Fruit fly (Drosophila melanogaster) whole organism, embryonic: Measurements from ENCODE around the gene CG13893.
A peak's percentile ranks its signal among the peaks of the same experiment; 100 is the strongest.

Experiments used
- Ada2b ChIP-seq: fragments of 200-800 bp; sonication (Bioruptor generic); IDR thresholded peaks from 2 replicates; pipeline ENCODE4 v1.3.6; 2022; ENCODE audit warnings: missing biosample characterization, missing genetic modification characterization
- BEAF-32 ChIP-seq: fragments of 200-800 bp; sonication (Bioruptor generic); optimal IDR thresholded peaks from 3 replicates; lab custom pipeline; 2017; ENCODE audit warnings: missing biosample characterization, missing genetic modification characterization, mild to moderate bottlenecking, moderate library complexity, missing genetic modification reagents
- CG10366 ChIP-seq: fragments of 200-800 bp; sonication (Bioruptor generic); IDR thresholded peaks from 2 replicates; pipeline ENCODE4 v1.3.6; 2022; ENCODE audit warnings: missing biosample characterization, missing genetic modification characterization
- CG10565 ChIP-seq: fragments of 200-800 bp; sonication (Bioruptor generic); optimal IDR thresholded peaks from 3 replicates; lab custom pipeline; 2016; ENCODE audit warnings: missing biosample characterization, mild to moderate bottlenecking, missing genetic modification characterization
- CG12219 ChIP-seq: fragments of 200-800 bp; sonication (Bioruptor generic); optimal IDR thresholded peaks from 3 replicates; lab custom pipeline; 2018; ENCODE audit warnings: missing biosample characterization, mild to moderate bottlenecking, missing genetic modification characterization
- CG13894 ChIP-seq: fragments of 200-800 bp; sonication (Bioruptor generic); optimal IDR thresholded peaks from 3 replicates; lab custom pipeline; 2018; ENCODE audit warnings: missing biosample characterization, mild to moderate bottlenecking, missing genetic modification characterization, moderate library complexity
- CG1647 ChIP-seq: fragments of 200-800 bp; sonication (Bioruptor generic); optimal IDR thresholded peaks from 3 replicates; lab custom pipeline; 2016; ENCODE audit warnings: missing biosample characterization, missing genetic modification characterization
- CG17829 ChIP-seq: fragments of 200-800 bp; optimal IDR thresholded peaks from 2 replicates; lab custom pipeline; 2019; ENCODE audit warnings: missing biosample characterization, mild to moderate bottlenecking, missing genetic modification characterization, moderate library complexity
- CG18011 ChIP-seq: fragments of 200-800 bp; sonication (Bioruptor generic); optimal IDR thresholded peaks from 2 replicates; lab custom pipeline; 2017; ENCODE audit warnings: missing biosample characterization, missing genetic modification characterization, mild to moderate bottlenecking, moderate library complexity, missing genotype
- CG2202 ChIP-seq: fragments of 200-800 bp; sonication (Bioruptor generic); optimal IDR thresholded peaks from 2 replicates; lab custom pipeline; 2018; ENCODE audit warnings: missing biosample characterization, mild to moderate bottlenecking, missing genetic modification characterization
- CG31388 ChIP-seq: fragments of 200-800 bp; sonication (Bioruptor generic); optimal IDR thresholded peaks from 2 replicates; lab custom pipeline; 2016; ENCODE audit warnings: missing biosample characterization, missing genetic modification characterization
- CG32772 ChIP-seq: fragments of 200-800 bp; sonication (Bioruptor generic); IDR thresholded peaks from 2 replicates; pipeline ENCODE4 v1.3.6; 2022; ENCODE audit warnings: missing biosample characterization, missing genetic modification characterization
- CG34376 ChIP-seq: fragments of 200-800 bp; sonication (Bioruptor generic); optimal IDR thresholded peaks from 2 replicates; lab custom pipeline; 2018; ENCODE audit warnings: missing biosample characterization, mild to moderate bottlenecking, missing genetic modification characterization
- CG6254 ChIP-seq: fragments of 200-800 bp; sonication (Bioruptor generic); optimal IDR thresholded peaks from 3 replicates; lab custom pipeline; 2017; ENCODE audit warnings: mild to moderate bottlenecking, missing biosample characterization, missing genetic modification reagents, missing genetic modification characterization
- CG7271 ChIP-seq: fragments of 200-800 bp; sonication (Bioruptor generic); optimal IDR thresholded peaks from 2 replicates; lab custom pipeline; 2018; ENCODE audit warnings: missing biosample characterization, mild to moderate bottlenecking, missing genetic modification characterization, moderate library complexity
- CG9797 ChIP-seq: fragments of 200-800 bp; sonication (Bioruptor generic); optimal IDR thresholded peaks from 3 replicates; lab custom pipeline; 2018; ENCODE audit warnings: missing biosample characterization, mild to moderate bottlenecking, missing genetic modification characterization
- CG9876 ChIP-seq: fragments of 200-800 bp; sonication (Bioruptor generic); optimal IDR thresholded peaks from 2 replicates; lab custom pipeline; 2016; ENCODE audit warnings: missing biosample characterization, missing genetic modification characterization
- CrebB ChIP-seq: fragments of 200-800 bp; sonication (Bioruptor generic); optimal IDR thresholded peaks from 3 replicates; lab custom pipeline; 2018; ENCODE audit warnings: missing biosample characterization, mild to moderate bottlenecking, missing genetic modification characterization
- Dek ChIP-seq: fragments of 200-800 bp; sonication (Bioruptor generic); optimal IDR thresholded peaks from 3 replicates; lab custom pipeline; 2019; ENCODE audit warnings: missing biosample characterization, mild to moderate bottlenecking, missing genetic modification characterization, moderate library complexity
- HLH54F ChIP-seq: fragments of 200-800 bp; sonication (Bioruptor generic); optimal IDR thresholded peaks from 3 replicates; lab custom pipeline; 2016; ENCODE audit warnings: missing biosample characterization, missing genetic modification characterization
- Max ChIP-seq: fragments of 200-800 bp; sonication (Bioruptor generic); optimal IDR thresholded peaks from 2 replicates; lab custom pipeline; 2016; ENCODE audit warnings: missing biosample characterization, mild to moderate bottlenecking, missing genetic modification characterization
- Myb ChIP-seq: fragments of 200-800 bp; sonication (Bioruptor generic); optimal IDR thresholded peaks from 2 replicates; lab custom pipeline; 2016; ENCODE audit warnings: missing biosample characterization, missing genetic modification characterization
- NC2α ChIP-seq: fragments of 200-800 bp; sonication (Bioruptor generic); optimal IDR thresholded peaks from 2 replicates; lab custom pipeline; 2016; ENCODE audit warnings: missing biosample characterization, missing genetic modification characterization
- Nf-YA ChIP-seq: fragments of 200-800 bp; sonication (Bioruptor generic); IDR thresholded peaks from 2 replicates; pipeline ENCODE4 v1.3.6; 2022; ENCODE audit warnings: missing biosample characterization, missing genetic modification characterization
- Optix ChIP-seq: fragments of 200-800 bp; sonication (Bioruptor generic); IDR thresholded peaks from 3 replicates; pipeline ENCODE4 v1.3.6; 2022; ENCODE audit warnings: missing biosample characterization, missing genetic modification characterization
- Stat92E ChIP-seq, 3 experiments: fragments of >200 bp in 2 of 3; fragments of 200-800 bp in 1 of 3; sonication (Bioruptor generic) in 1 of 3; optimal IDR thresholded peaks; 2 replicates each; lab custom pipeline; 2017 to 2019; ENCODE audit warnings: missing biosample characterization in 3 of 3, missing genetic modification characterization in 3 of 3, mild to moderate bottlenecking in 1 of 3, moderate library complexity in 1 of 3
- Taf1 ChIP-seq: fragments of 200-800 bp; sonication (Bioruptor generic); IDR thresholded peaks from 2 replicates; pipeline ENCODE4 v1.3.6; 2022; ENCODE audit warnings: missing biosample characterization, missing genetic modification characterization
- Tbp ChIP-seq: fragments of >200 bp; optimal IDR thresholded peaks from 2 replicates; lab custom pipeline; 2018; ENCODE audit warnings: missing biosample characterization, missing genetic modification characterization
- YL-1 ChIP-seq: fragments of 200-800 bp; sonication (Bioruptor generic); optimal IDR thresholded peaks from 3 replicates; lab custom pipeline; 2017; ENCODE audit warnings: missing biosample characterization, mild to moderate bottlenecking, missing genetic modification characterization
- ap ChIP-seq: fragments of 200-800 bp; sonication (Bioruptor generic); IDR thresholded peaks from 2 replicates; pipeline ENCODE4 v1.3.6; 2022; ENCODE audit warnings: missing biosample characterization, missing genetic modification characterization
- bsh ChIP-seq, 2 experiments: fragments of 200-800 bp; sonication (Bioruptor generic); optimal IDR thresholded peaks; 2 replicates each; lab custom pipeline; 2017 to 2018; ENCODE audit warnings: mild to moderate bottlenecking in 2 of 2, missing biosample characterization in 2 of 2, missing genetic modification characterization in 2 of 2, moderate library complexity in 1 of 2
- cas ChIP-seq: fragments of 200-800 bp; sonication (Bioruptor generic); IDR thresholded peaks from 2 replicates; pipeline ENCODE4 v1.3.6; 2022; ENCODE audit warnings: missing biosample characterization, missing genetic modification characterization
- croc ChIP-seq: fragments of 200-800 bp; sonication (Bioruptor generic); conservative IDR thresholded peaks from 3 replicates; pipeline ENCODE4 v1.3.6; 2022; ENCODE audit warnings: missing biosample characterization, missing genetic modification characterization
- crol ChIP-seq: fragments of 200-800 bp; sonication (Bioruptor generic); IDR thresholded peaks from 2 replicates; pipeline ENCODE4 v1.3.6; 2022; ENCODE audit warnings: missing biosample characterization, missing genetic modification characterization
- en ChIP-seq: fragments of 200-800 bp; sonication (Bioruptor generic); optimal IDR thresholded peaks from 2 replicates; lab custom pipeline; 2016; ENCODE audit warnings: missing biosample characterization, missing genetic modification characterization
- gce ChIP-seq: fragments of 200-800 bp; sonication (Bioruptor generic); IDR thresholded peaks from 3 replicates; pipeline ENCODE4 v1.3.6; 2022; ENCODE audit warnings: missing biosample characterization, missing genetic modification characterization
- gsb ChIP-seq: fragments of 200-800 bp; sonication (Bioruptor generic); IDR thresholded peaks from 2 replicates; pipeline ENCODE4 v1.3.6; 2022; ENCODE audit warnings: missing biosample characterization, missing genetic modification characterization
- kni ChIP-seq: fragments of 200-800 bp; sonication (Bioruptor generic); optimal IDR thresholded peaks from 3 replicates; lab custom pipeline; 2017; ENCODE audit warnings: mild to moderate bottlenecking, missing biosample characterization, missing genetic modification reagents, missing genetic modification characterization
- oc ChIP-seq: fragments of 200-800 bp; sonication (Bioruptor generic); optimal IDR thresholded peaks from 2 replicates; lab custom pipeline; 2018; ENCODE audit warnings: missing biosample characterization, mild to moderate bottlenecking, missing genetic modification characterization, moderate library complexity
- p53 ChIP-seq: fragments of 200-800 bp; sonication (Bioruptor generic); optimal IDR thresholded peaks from 2 replicates; lab custom pipeline; 2016; ENCODE audit warnings: missing biosample characterization, missing genetic modification characterization
- repo ChIP-seq: fragments of 200-800 bp; sonication (Bioruptor generic); optimal IDR thresholded peaks from 2 replicates; lab custom pipeline; 2016; ENCODE audit warnings: missing biosample characterization, missing genetic modification characterization
- run ChIP-seq: fragments of 200-800 bp; sonication (Bioruptor generic); optimal IDR thresholded peaks from 3 replicates; lab custom pipeline; 2018; ENCODE audit warnings: missing biosample characterization, mild to moderate bottlenecking, missing genetic modification characterization
- slp2 ChIP-seq: fragments of 200-800 bp; sonication (Bioruptor generic); optimal IDR thresholded peaks from 2 replicates; lab custom pipeline; 2016; ENCODE audit warnings: missing biosample characterization, missing genetic modification characterization
- sna ChIP-seq: fragments of 200-800 bp; sonication (Bioruptor generic); IDR thresholded peaks from 2 replicates; pipeline ENCODE4 v1.3.6; 2022; ENCODE audit warnings: missing biosample characterization, missing genetic modification characterization; ENCODE audit not compliant: partially characterized antibody
- tio ChIP-seq: fragments of 200-800 bp; sonication (Bioruptor generic); optimal IDR thresholded peaks from 2 replicates; lab custom pipeline; 2017; ENCODE audit warnings: missing biosample characterization, missing genetic modification characterization, inconsistent platforms
- tna ChIP-seq: fragments of 200-800 bp; sonication (Bioruptor generic); IDR thresholded peaks from 2 replicates; pipeline ENCODE4 v1.3.6; 2022; ENCODE audit warnings: missing biosample characterization, missing genetic modification characterization; ENCODE audit not compliant: partially characterized antibody
- trh ChIP-seq: fragments of 200-800 bp; sonication (Bioruptor generic); optimal IDR thresholded peaks from 2 replicates; lab custom pipeline; 2016; ENCODE audit warnings: missing biosample characterization, missing genetic modification characterization
- tx ChIP-seq: fragments of 200-800 bp; sonication (Bioruptor generic); optimal IDR thresholded peaks from 2 replicates; lab custom pipeline; 2016; ENCODE audit warnings: missing biosample characterization, missing genetic modification characterization
- zf30C ChIP-seq: fragments of 200-800 bp; sonication (Bioruptor generic); optimal IDR thresholded peaks from 3 replicates; lab custom pipeline; 2018; ENCODE audit warnings: missing biosample characterization, mild to moderate bottlenecking, missing genetic modification characterization

CG13893 gene

DNA sequence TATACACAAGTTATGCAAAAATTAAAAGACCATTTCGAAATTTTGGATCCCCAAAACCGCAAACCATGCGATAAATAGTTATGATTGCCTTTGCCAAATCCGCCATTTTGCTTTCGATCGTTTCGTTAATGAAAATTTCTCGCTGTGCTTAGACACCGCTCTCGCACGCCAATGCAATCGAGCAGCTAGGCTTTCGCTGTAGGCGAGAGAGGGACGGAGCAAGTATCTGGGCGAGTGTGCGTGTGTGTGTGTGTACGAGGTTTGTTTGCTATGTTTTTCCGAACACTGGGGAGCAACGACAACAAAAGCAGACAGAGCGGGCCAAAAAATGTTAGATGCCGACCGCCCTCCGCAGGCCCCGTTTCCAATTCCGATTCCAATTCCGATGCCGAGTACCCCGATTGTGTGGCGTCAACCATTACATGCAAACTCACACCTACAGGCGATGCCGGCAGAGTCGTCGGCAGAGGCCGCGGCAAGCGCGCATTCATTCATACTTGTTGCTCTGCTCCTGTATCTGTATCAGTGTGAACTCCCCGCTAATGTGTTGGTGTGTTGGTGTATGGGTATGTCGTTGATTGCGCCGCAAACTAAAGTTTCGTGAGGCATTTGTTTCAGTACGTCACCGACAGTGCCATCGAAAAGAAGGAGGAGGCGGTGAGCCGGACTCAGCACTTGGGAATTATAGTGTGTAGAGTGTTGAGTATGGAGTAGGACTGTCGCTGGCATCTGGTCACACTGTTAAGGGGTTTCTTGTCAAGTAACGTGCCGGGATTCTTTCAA is 24.2 kb upstream of the CG13893 start (continued):
- TF ChIP-seq Myb (GFP tag; lab: Kevin White, UChicago), result peak; percentile 17
- TF ChIP-seq run, result peak; percentile 36
- peak; percentile 40; the same call in 1 of the 2 replicates for TF ChIP-seq Ada2b (GFP tag; lab: Robert Waterston, UW)
- 0 out of 2 replicates have a peak, but pooled peaks have one; percentile 39 for TF ChIP-seq tna (GFP tag; lab: Robert Waterston, UW)
- peak; percentile 52 for TF ChIP-seq tx (GFP tag; lab: Kevin White, UChicago)
- TF ChIP-seq CG10565 (GFP tag; lab: Kevin White, UChicago), result no peak
- peak; percentile 12 for TF ChIP-seq CG2202 (tag; lab: Kevin White, UChicago)
- peak; percentile 96 for TF ChIP-seq CG13894 (tag; lab: Kevin White, UChicago)
- peak; percentile 76 for TF ChIP-seq CG10366 (GFP tag; lab: Robert Waterston, UW)
- TF ChIP-seq CG1647 (GFP tag; lab: Kevin White, UChicago), result peak; percentile 12
- no peak for TF ChIP-seq NC2α (GFP tag; lab: Kevin White, UChicago)
- TF ChIP-seq CG6254 (GFP tag; lab: Kevin White, UChicago), result no peak
- TF ChIP-seq CrebB (tag; lab: Kevin White, UChicago), result peak; percentile 70
- peak; percentile 13 for TF ChIP-seq CG9876
- no peak for TF ChIP-seq croc (GFP tag; lab: Robert Waterston, UW)
- peak in 2 of 3 experiments; percentile 31 to 77 for TF ChIP-seq Stat92E (GFP tag; optimal IDR thresholded peaks at IDR 0.05; lab: Kevin White, UChicago)
- TF ChIP-seq sna (GFP tag; lab: Robert Waterston, UW), result peak; percentile 53; the same call in 1 of the 2 replicates
- TF ChIP-seq Tbp (GFP tag; lab: Kevin White, UChicago), result no peak
- TF ChIP-seq YL-1 (GFP tag; lab: Kevin White, UChicago), result no peak
- TF ChIP-seq trh, result no peak
- TF ChIP-seq zf30C (GFP tag; lab: Kevin White, UChicago), result peak; percentile 83
- TF ChIP-seq gce (GFP tag; lab: Robert Waterston, UW), result no peak
- TF ChIP-seq CG31388 (GFP tag; lab: Kevin White, UChicago), result no peak
- 0 out of 2 replicates have a peak, but pooled peaks have one; percentile 33 for TF ChIP-seq ap
- 0 out of 2 replicates have a peak, but pooled peaks have one; percentile 16 for TF ChIP-seq cas (GFP tag; lab: Robert Waterston, UW)
- no peak for TF ChIP-seq Max (GFP tag; lab: Kevin White, UChicago)
- TF ChIP-seq tio (GFP tag; lab: Kevin White, UChicago), result no peak
- no peak for TF ChIP-seq Nf-YA
- TF ChIP-seq BEAF-32 (GFP tag; lab: Kevin White, UChicago), result no peak
- TF ChIP-seq repo (GFP tag; lab: Kevin White, UChicago), result peak; percentile 13
- TF ChIP-seq en (GFP tag; lab: Kevin White, UChicago), result no peak
- TF ChIP-seq gsb (GFP tag; lab: Robert Waterston, UW), result no peak
- peak; percentile 62 for TF ChIP-seq Optix (GFP tag; lab: Robert Waterston, UW)
- TF ChIP-seq CG17829, result peak; percentile 18
- TF ChIP-seq kni, result peak; percentile 100
- TF ChIP-seq p53 (GFP tag; lab: Kevin White, UChicago), result no peak
- peak; percentile 33 for TF ChIP-seq Dek (tag; lab: Kevin White, UChicago)
- TF ChIP-seq HLH54F (GFP tag; lab: Kevin White, UChicago), result peak; percentile 60
- TF ChIP-seq CG18011 (GFP tag; lab: Kevin White, UChicago), result no peak
- peak; percentile 59 for TF ChIP-seq CG32772
- TF ChIP-seq CG34376, result peak; percentile 95
- TF ChIP-seq CG7271, result no peak
- peak; percentile 6 for TF ChIP-seq CG12219 (GFP tag; lab: Kevin White, UChicago)
- peak; percentile 99 for TF ChIP-seq crol
- peak; percentile 44 to 47 for TF ChIP-seq bsh (GFP tag; optimal IDR thresholded peaks at IDR 0.05; lab: Kevin White, UChicago)
- TF ChIP-seq oc, result peak; percentile 22
- TF ChIP-seq Taf1 (GFP tag; lab: Robert Waterston, UW), result no peak
- peak; percentile 61 for TF ChIP-seq slp2 (GFP tag; lab: Kevin White, UChicago)
- TF ChIP-seq CG9797 (GFP tag; lab: Kevin White, UChicago), result peak; percentile 56
